Worm (Caenorhabditis elegans): ENCODE results near the gene F43G6.17.

F43G6.17 gene

ce11 chrII:11845954-11846353 is 43.4 kb downstream of the F43G6.17 start:
- TF ChIP-seq T22C8.4 (GFP tag; IDR thresholded peaks at IDR 0.05) (no peak), tab-1 (GFP tag; IDR thresholded peaks at IDR 0.05) (no peak), ztf-23 (GFP tag; IDR thresholded peaks at IDR 0.05) (no peak), med-1 (GFP tag; optimal IDR thresholded peaks at IDR 0.05; ENCODE audit: insufficient read depth) (no peak), klf-2 (GFP tag; conservative IDR thresholded peaks at IDR 0.05) (no peak), ref-1 (GFP tag; conservative IDR thresholded peaks at IDR 0.05) (no peak)

DNA sequence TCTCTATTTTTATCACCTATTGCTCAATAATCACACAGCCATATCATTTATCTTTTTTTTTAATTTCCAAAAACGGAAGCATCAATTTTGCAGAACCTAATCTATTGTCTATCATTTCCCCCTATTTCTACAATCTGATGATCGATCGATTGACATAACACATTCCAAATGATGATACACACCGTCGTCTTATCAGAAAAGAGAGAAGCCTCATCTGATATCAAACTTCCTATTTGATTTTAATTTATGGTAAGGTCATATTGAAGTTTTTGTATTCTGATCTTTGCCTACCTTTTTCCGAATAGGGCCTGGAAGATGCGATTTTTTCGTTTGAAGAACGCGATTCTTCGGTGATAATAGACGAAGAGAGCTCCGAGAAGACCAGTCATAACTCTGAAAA is 47.0 kb downstream of the F43G6.17 start:
- TF ChIP-seq cog-1 (tag; optimal IDR thresholded peaks at IDR 0.05) (no peak), ztf-23 (GFP tag; IDR thresholded peaks at IDR 0.05) (no peak), flt-1 (GFP tag; IDR thresholded peaks at IDR 0.05) (no peak), klf-2 (GFP tag; conservative IDR thresholded peaks at IDR 0.05) (no peak), T22C8.4 (GFP tag; IDR thresholded peaks at IDR 0.05) (no peak), tab-1 (GFP tag; IDR thresholded peaks at IDR 0.05) (no peak), ztf-29 (GFP tag; IDR thresholded peaks at IDR 0.05) (no peak), med-1 (GFP tag; optimal IDR thresholded peaks at IDR 0.05; ENCODE audit: insufficient read depth) (no peak), ref-1 (GFP tag; conservative IDR thresholded peaks at IDR 0.05) (no peak)

DNA sequence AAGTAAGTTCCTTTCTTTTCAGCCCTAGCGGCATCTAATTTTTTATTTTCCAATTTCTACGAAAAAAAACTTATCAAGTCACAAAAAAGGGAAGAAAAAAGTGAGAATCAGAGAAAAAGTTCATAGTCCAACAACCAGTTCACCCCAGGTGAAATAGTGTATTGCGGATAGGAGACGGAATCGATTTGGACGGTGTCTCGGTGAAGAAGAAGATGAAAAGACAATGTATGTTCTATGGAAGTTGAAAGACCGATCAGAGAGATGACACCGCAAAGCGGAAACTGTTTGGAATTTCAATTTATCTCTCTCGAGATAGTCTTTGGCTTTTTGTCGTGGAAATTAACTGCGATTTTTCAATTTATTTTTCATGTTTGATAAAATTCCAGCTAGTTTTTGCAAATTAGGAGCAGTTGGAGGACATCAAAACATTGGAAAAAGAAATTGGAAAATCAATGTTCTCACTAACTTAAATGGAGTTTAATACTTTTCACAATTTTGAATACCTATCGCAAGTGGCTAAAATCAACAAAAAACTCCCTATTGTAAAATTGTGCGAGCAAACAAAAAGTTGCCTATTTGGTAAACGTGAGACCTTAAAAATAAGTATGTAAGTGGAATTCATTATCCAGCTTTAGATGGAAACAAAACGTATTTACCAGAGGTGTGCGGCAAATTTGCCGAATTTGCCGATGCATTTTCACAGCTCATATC is 49.8 kb downstream of the F43G6.17 start:
- no peak for TF ChIP-seq ztf-23 (GFP tag; IDR thresholded peaks at IDR 0.05)
- no peak for TF ChIP-seq flt-1 (GFP tag; IDR thresholded peaks at IDR 0.05)
- no peak for TF ChIP-seq klf-2 (GFP tag; conservative IDR thresholded peaks at IDR 0.05)
- no peak for TF ChIP-seq cog-1 (tag; optimal IDR thresholded peaks at IDR 0.05)
- no peak for TF ChIP-seq T22C8.4 (GFP tag; IDR thresholded peaks at IDR 0.05)
- no peak for TF ChIP-seq tab-1 (GFP tag; IDR thresholded peaks at IDR 0.05)

DNA sequence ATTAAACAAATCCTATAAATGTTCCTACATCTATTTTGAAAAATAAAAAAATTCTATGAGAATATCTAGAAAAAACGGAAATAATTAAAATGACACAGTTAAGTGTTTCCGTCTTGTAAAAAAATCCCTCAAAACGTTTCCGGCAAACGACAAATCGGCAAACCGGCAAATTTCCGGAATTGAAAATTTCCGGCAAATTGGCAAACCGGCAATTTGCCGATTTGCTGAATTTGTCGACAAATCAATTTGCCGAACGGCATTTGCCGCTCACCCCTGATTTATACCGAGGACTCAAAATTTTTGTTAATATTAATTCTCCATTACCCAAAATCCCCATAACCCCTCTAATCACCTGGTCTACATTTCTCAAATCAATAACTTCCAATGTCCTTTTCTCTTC is 50.6 kb downstream of the F43G6.17 start:
- no peak for TF ChIP-seq ref-1 (GFP tag; conservative IDR thresholded peaks at IDR 0.05)
- TF ChIP-seq ztf-23 (GFP tag; IDR thresholded peaks at IDR 0.05), result no peak
- no peak for TF ChIP-seq cog-1 (tag; optimal IDR thresholded peaks at IDR 0.05)
- TF ChIP-seq klf-2 (GFP tag; conservative IDR thresholded peaks at IDR 0.05), result no peak
- no peak for TF ChIP-seq med-1 (GFP tag; optimal IDR thresholded peaks at IDR 0.05; ENCODE audit: insufficient read depth)
- TF ChIP-seq tab-1 (GFP tag; IDR thresholded peaks at IDR 0.05), result no peak
- no peak for TF ChIP-seq flt-1 (GFP tag; IDR thresholded peaks at IDR 0.05)
- TF ChIP-seq ztf-29 (GFP tag; IDR thresholded peaks at IDR 0.05), result no peak
- TF ChIP-seq T22C8.4 (GFP tag; IDR thresholded peaks at IDR 0.05), result no peak
